Worm (Caenorhabditis elegans) whole organism, midembryonic: ENCODE measurements around the gene smi-1.

Source experiments
- flt-1 ChIP-seq: fragments of 200-800 bp; sonication (Bioruptor generic); IDR thresholded peaks from 2 replicates; pipeline ENCODE4 v1.3.6; 2022; ENCODE audit warnings: missing genetic modification characterization, missing compliant biosample characterization
- klf-2 ChIP-seq: fragments of 200-800 bp; sonication (Bioruptor generic); conservative IDR thresholded peaks from 2 replicates; pipeline ENCODE4 v1.3.6; 2022; ENCODE audit warnings: missing genetic modification reagents, missing genetic modification characterization, missing compliant biosample characterization
- med-1 ChIP-seq: sonication (generic microtip); optimal IDR thresholded peaks from 2 replicates; lab custom pipeline; 2017; ENCODE audit warnings: missing genetic modification characterization, mild to moderate bottlenecking, missing compliant biosample characterization, antibody characterized with exemption, missing genetic modification reagents; ENCODE audit not compliant: insufficient read depth
- ztf-29 ChIP-seq: fragments of 200-800 bp; sonication (Bioruptor generic); IDR thresholded peaks from 2 replicates; pipeline ENCODE4 v1.3.6; 2022; ENCODE audit warnings: missing genetic modification reagents, missing genetic modification characterization, missing compliant biosample characterization

ce11 chrIII:1893851-1894250 is 15.7 kb downstream of the smi-1 start, which contains the start of the genes B0524.5 and B0524.2:
- TF ChIP-seq ztf-29 (GFP tag; lab: Robert Waterston, UW), result no peak
- no peak for TF ChIP-seq klf-2 (GFP tag; lab: Robert Waterston, UW)
- no peak for TF ChIP-seq flt-1 (GFP tag; lab: Robert Waterston, UW)
- no peak for TF ChIP-seq med-1
